Worm (Caenorhabditis elegans): ENCODE measurements around the gene F16H6.10.

DNA sequence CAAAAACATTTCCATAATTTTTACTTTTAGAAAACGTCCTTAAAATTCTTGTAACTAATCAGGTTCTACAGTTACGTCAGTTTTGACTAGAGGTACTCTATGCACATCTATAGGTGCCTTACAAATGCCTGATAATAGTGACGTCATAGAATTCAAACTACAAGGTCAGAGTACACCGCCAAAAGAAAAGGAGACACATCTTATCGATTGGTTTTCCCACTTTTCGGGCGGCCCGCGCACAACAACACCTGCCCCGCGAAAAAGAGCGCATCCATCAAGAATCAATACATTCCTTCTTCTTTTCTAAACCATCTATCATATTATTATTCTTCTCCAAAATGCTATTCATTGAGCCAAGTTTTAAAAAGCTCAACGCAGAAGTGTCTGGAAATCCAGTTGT lies 44.6 kb downstream of the F16H6.10 start, which contains the start of gene C31G12.1:
- no peak for TF ChIP-seq unc-120 (tag; optimal IDR thresholded peaks at IDR 0.05; ENCODE audit: poor library complexity, severe bottlenecking)
- TF ChIP-seq lin-13 (tag; optimal IDR thresholded peaks at IDR 0.05) = no peak
- TF ChIP-seq elt-1 (tag; optimal IDR thresholded peaks at IDR 0.05; ENCODE audit: borderline replicate concordance, insufficient read depth) = no peak
- TF ChIP-seq snpc-4 (tag; optimal IDR thresholded peaks at IDR 0.05) = no peak
- no peak for TF ChIP-seq unc-62 (GFP tag; optimal IDR thresholded peaks at IDR 0.05)
- no peak for TF ChIP-seq nhr-237 (tag; optimal IDR thresholded peaks at IDR 0.05)
- TF ChIP-seq elt-3 (tag; optimal IDR thresholded peaks at IDR 0.05) = no peak
- TF ChIP-seq pha-4 (tag; optimal IDR thresholded peaks at IDR 0.05) = no peak
- TF ChIP-seq mep-1 (tag; optimal IDR thresholded peaks at IDR 0.05) = no peak
- no peak for TF ChIP-seq mab-5 (tag; optimal IDR thresholded peaks at IDR 0.05)
